Fruit fly (Drosophila melanogaster) whole organism, prepupa: Measurements from ENCODE around the gene Polr2C.
A peak's percentile ranks its signal among the peaks of the same experiment; 100 is the strongest.

Experiments
- Blimp-1 ChIP-seq: fragments of 200-800 bp; sonication (Bioruptor generic); optimal IDR thresholded peaks from 3 replicates; lab custom pipeline; 2017; ENCODE audit warnings: missing biosample characterization, missing genetic modification characterization, mild to moderate bottlenecking, moderate library complexity, missing genetic modification reagents
- CG10631 ChIP-seq: fragments of 200-800 bp; sonication (Bioruptor generic); optimal IDR thresholded peaks from 2 replicates; lab custom pipeline; 2016; ENCODE audit warnings: missing biosample characterization, missing genetic modification characterization
- CG10669 ChIP-seq: fragments of 200-800 bp; sonication (Bioruptor generic); optimal IDR thresholded peaks from 3 replicates; lab custom pipeline; 2018; ENCODE audit warnings: missing biosample characterization, mild to moderate bottlenecking, missing genetic modification characterization, moderate library complexity
- CG11294 ChIP-seq: fragments of 200-800 bp; sonication (Bioruptor generic); IDR thresholded peaks from 2 replicates; pipeline ENCODE4 v1.3.6; 2022; ENCODE audit warnings: missing biosample characterization, missing genetic modification characterization
- CG11762 ChIP-seq: fragments of 200-800 bp; sonication (Bioruptor generic); optimal IDR thresholded peaks from 3 replicates; lab custom pipeline; 2016; ENCODE audit warnings: missing biosample characterization, missing genetic modification characterization; ENCODE audit not compliant: insufficient read depth
- CG15336 ChIP-seq: fragments of 200-800 bp; sonication (Bioruptor generic); IDR thresholded peaks from 2 replicates; pipeline ENCODE4 v1.3.6; 2022; ENCODE audit warnings: missing biosample characterization, missing genetic modification characterization
- CG1621 ChIP-seq: fragments of 200-800 bp; sonication (Bioruptor generic); optimal IDR thresholded peaks from 3 replicates; lab custom pipeline; 2018; ENCODE audit warnings: missing biosample characterization, mild to moderate bottlenecking, missing genetic modification characterization
- CG16779 ChIP-seq: fragments of 200-800 bp; sonication (Bioruptor generic); optimal IDR thresholded peaks from 3 replicates; lab custom pipeline; 2017; ENCODE audit warnings: missing biosample characterization, mild to moderate bottlenecking, missing genetic modification characterization
- CG31627 ChIP-seq: fragments of 200-800 bp; sonication (Bioruptor generic); optimal IDR thresholded peaks from 3 replicates; lab custom pipeline; 2016; ENCODE audit warnings: missing biosample characterization, missing genetic modification characterization
- CG32006 ChIP-seq: fragments of 200-800 bp; sonication (Bioruptor generic); optimal IDR thresholded peaks from 3 replicates; lab custom pipeline; 2017; ENCODE audit warnings: missing biosample characterization, mild to moderate bottlenecking, missing genetic modification characterization
- CG34406 ChIP-seq: fragments of 200-800 bp; sonication (Bioruptor generic); optimal IDR thresholded peaks from 3 replicates; lab custom pipeline; 2016; ENCODE audit warnings: missing biosample characterization, missing genetic modification characterization
- CG3919 ChIP-seq: fragments of 200-800 bp; sonication (Bioruptor generic); optimal IDR thresholded peaks from 3 replicates; lab custom pipeline; 2016; ENCODE audit warnings: missing biosample characterization, missing genetic modification characterization
- CG4318 ChIP-seq: fragments of 200-800 bp; sonication (Bioruptor generic); optimal IDR thresholded peaks from 3 replicates; lab custom pipeline; 2017; ENCODE audit warnings: missing biosample characterization, mild to moderate bottlenecking, missing genetic modification characterization
- CG6163 ChIP-seq: fragments of 200-800 bp; sonication (Bioruptor generic); IDR thresholded peaks from 3 replicates; pipeline ENCODE4 v1.3.6; 2022; ENCODE audit warnings: missing biosample characterization, missing genetic modification characterization
- CG6276 ChIP-seq: fragments of 200-800 bp; sonication (Bioruptor generic); optimal IDR thresholded peaks from 2 replicates; lab custom pipeline; 2017; ENCODE audit warnings: missing biosample characterization, mild to moderate bottlenecking, missing genetic modification characterization
- CG6792 ChIP-seq: fragments of 200-800 bp; sonication (Bioruptor generic); optimal IDR thresholded peaks from 3 replicates; lab custom pipeline; 2016; ENCODE audit warnings: missing biosample characterization, missing genetic modification characterization
- CG6808 ChIP-seq: fragments of 200-800 bp; sonication (Bioruptor generic); optimal IDR thresholded peaks from 3 replicates; lab custom pipeline; 2017; ENCODE audit warnings: missing biosample characterization, missing genetic modification characterization, mild to moderate bottlenecking, moderate library complexity, missing genetic modification reagents
- CG6854 ChIP-seq: fragments of 200-800 bp; sonication (Bioruptor generic); optimal IDR thresholded peaks from 2 replicates; lab custom pipeline; 2017; ENCODE audit warnings: missing biosample characterization, mild to moderate bottlenecking, missing genetic modification characterization
- CG8119 ChIP-seq: fragments of 200-800 bp; sonication (Bioruptor generic); IDR thresholded peaks from 3 replicates; pipeline ENCODE4 v1.3.6; 2022; ENCODE audit warnings: missing biosample characterization, missing genetic modification characterization
- CG8319 ChIP-seq: fragments of 200-800 bp; sonication (Bioruptor generic); optimal IDR thresholded peaks from 3 replicates; lab custom pipeline; 2016; ENCODE audit warnings: missing biosample characterization, missing genetic modification characterization
- Eip75B ChIP-seq: fragments of 200-800 bp; sonication (Bioruptor generic); optimal IDR thresholded peaks from 3 replicates; lab custom pipeline; 2016; ENCODE audit warnings: missing biosample characterization, missing genetic modification characterization
- Eip78C ChIP-seq: fragments of 200-800 bp; sonication (Bioruptor generic); peaks from one replicate; lab custom pipeline; 2016; ENCODE audit warnings: missing biosample characterization, missing genetic modification characterization
- Eip93F ChIP-seq: fragments of 200-800 bp; sonication (Bioruptor generic); optimal IDR thresholded peaks from 2 replicates; lab custom pipeline; 2016; ENCODE audit warnings: missing biosample characterization, mild to moderate bottlenecking, missing genetic modification characterization
- Ets21C ChIP-seq: fragments of 200-800 bp; sonication (Bioruptor generic); optimal IDR thresholded peaks from 3 replicates; lab custom pipeline; 2016; ENCODE audit warnings: missing biosample characterization, missing genetic modification characterization
- Ets96B ChIP-seq: fragments of 200-800 bp; optimal IDR thresholded peaks from 2 replicates; lab custom pipeline; 2019; ENCODE audit warnings: missing biosample characterization, mild to moderate bottlenecking, missing genetic modification characterization, moderate library complexity
- Hr38 ChIP-seq: sonication (Bioruptor generic); optimal IDR thresholded peaks from 2 replicates; lab custom pipeline; 2016; ENCODE audit warnings: missing biosample characterization, missing genetic modification characterization
- Hr39 ChIP-seq: fragments of 200-800 bp; sonication (Bioruptor generic); optimal IDR thresholded peaks from 2 replicates; lab custom pipeline; 2016; ENCODE audit warnings: missing biosample characterization, missing genetic modification characterization
- Hr4 ChIP-seq: fragments of 200-800 bp; sonication (Bioruptor generic); optimal IDR thresholded peaks from 3 replicates; lab custom pipeline; 2016; ENCODE audit warnings: missing biosample characterization, missing genetic modification characterization
- Lpt ChIP-seq: fragments of 200-800 bp; sonication (Bioruptor generic); optimal IDR thresholded peaks from 3 replicates; lab custom pipeline; 2016; ENCODE audit warnings: missing biosample characterization, missing genetic modification characterization
- Met ChIP-seq: fragments of 200-800 bp; sonication (Bioruptor generic); optimal IDR thresholded peaks from 3 replicates; lab custom pipeline; 2016; ENCODE audit warnings: missing biosample characterization, missing genetic modification characterization
- OdsH ChIP-seq: fragments of 200-800 bp; sonication (Bioruptor generic); optimal IDR thresholded peaks from 3 replicates; lab custom pipeline; 2016; ENCODE audit warnings: missing biosample characterization, missing genetic modification characterization
- Smox ChIP-seq: fragments of 200-800 bp; sonication (Bioruptor generic); optimal IDR thresholded peaks from 3 replicates; lab custom pipeline; 2016; ENCODE audit warnings: missing biosample characterization, missing genetic modification characterization
- Sox102F ChIP-seq: fragments of 200-800 bp; sonication (Bioruptor generic); optimal IDR thresholded peaks from 2 replicates; lab custom pipeline; 2016; ENCODE audit warnings: missing biosample characterization, mild to moderate bottlenecking, missing genetic modification characterization
- Sox14 ChIP-seq: fragments of 200-800 bp; sonication (Bioruptor generic); optimal IDR thresholded peaks from 3 replicates; lab custom pipeline; 2016; ENCODE audit warnings: missing biosample characterization, missing genetic modification characterization
- Sox15 ChIP-seq: fragments of 200-800 bp; sonication (Bioruptor generic); optimal IDR thresholded peaks from 3 replicates; lab custom pipeline; 2016; ENCODE audit warnings: missing biosample characterization, missing genetic modification characterization
- achi ChIP-seq: fragments of 200-800 bp; sonication (Bioruptor generic); optimal IDR thresholded peaks from 3 replicates; lab custom pipeline; 2016; ENCODE audit warnings: missing biosample characterization, missing genetic modification characterization
- acj6 ChIP-seq: fragments of 200-800 bp; sonication (Bioruptor generic); optimal IDR thresholded peaks from 3 replicates; lab custom pipeline; 2016; ENCODE audit warnings: missing biosample characterization, missing genetic modification characterization
- cyc ChIP-seq: fragments of 200-800 bp; sonication (Bioruptor generic); optimal IDR thresholded peaks from 3 replicates; lab custom pipeline; 2016; ENCODE audit warnings: missing biosample characterization, missing genetic modification characterization
- dac ChIP-seq: fragments of 200-800 bp; sonication (Bioruptor generic); optimal IDR thresholded peaks from 2 replicates; lab custom pipeline; 2017; ENCODE audit warnings: missing biosample characterization, mild to moderate bottlenecking, missing genetic modification characterization
- eg ChIP-seq: fragments of 200-800 bp; sonication (Bioruptor generic); IDR thresholded peaks from 3 replicates; pipeline ENCODE4 v1.3.6; 2022; ENCODE audit warnings: missing biosample characterization, missing genetic modification characterization
- esn ChIP-seq: fragments of 200-800 bp; sonication (Bioruptor generic); optimal IDR thresholded peaks from 2 replicates; lab custom pipeline; 2016; ENCODE audit warnings: missing biosample characterization, mild to moderate bottlenecking, missing genetic modification characterization, moderate library complexity
- fd59A ChIP-seq: fragments of 200-800 bp; sonication (Bioruptor generic); optimal IDR thresholded peaks from 2 replicates; lab custom pipeline; 2017; ENCODE audit warnings: missing biosample characterization, mild to moderate bottlenecking, missing genetic modification characterization, missing genetic modification reagents
- fd85E ChIP-seq: fragments of 200-800 bp; sonication (Bioruptor generic); optimal IDR thresholded peaks from 3 replicates; lab custom pipeline; 2016; ENCODE audit warnings: missing biosample characterization, missing genetic modification characterization
- fkh ChIP-seq: fragments of 200-800 bp; sonication (Bioruptor generic); optimal IDR thresholded peaks from 3 replicates; lab custom pipeline; 2017; ENCODE audit warnings: missing biosample characterization, mild to moderate bottlenecking, missing genetic modification characterization, moderate library complexity
- lz ChIP-seq: fragments of 200-800 bp; sonication (Bioruptor generic); optimal IDR thresholded peaks from 3 replicates; lab custom pipeline; 2016; ENCODE audit warnings: missing biosample characterization, missing genetic modification characterization
- net ChIP-seq: fragments of 200-800 bp; sonication (Bioruptor generic); optimal IDR thresholded peaks from 3 replicates; lab custom pipeline; 2016; ENCODE audit warnings: missing biosample characterization, missing genetic modification characterization
- pdm3 ChIP-seq: fragments of 200-800 bp; sonication (Bioruptor generic); optimal IDR thresholded peaks from 3 replicates; lab custom pipeline; 2016; ENCODE audit warnings: missing biosample characterization, missing genetic modification characterization
- spab ChIP-seq: fragments of 200-800 bp; sonication (Bioruptor generic); optimal IDR thresholded peaks from 2 replicates; lab custom pipeline; 2017; ENCODE audit warnings: missing biosample characterization, mild to moderate bottlenecking, missing genetic modification characterization, missing genetic modification reagents
- ss ChIP-seq, 2 experiments: fragments of 200-800 bp; sonication (Bioruptor generic); optimal IDR thresholded peaks; 2 replicates in 1 of 2; 3 replicates in 1 of 2; lab custom pipeline; 2017 to 2018; ENCODE audit warnings: mild to moderate bottlenecking in 2 of 2, missing biosample characterization in 2 of 2, missing genetic modification characterization in 2 of 2, moderate library complexity in 1 of 2
- svp ChIP-seq: fragments of 200-800 bp; sonication (Bioruptor generic); peaks from one replicate; lab custom pipeline; 2016; ENCODE audit warnings: missing biosample characterization, missing genetic modification characterization
- topi ChIP-seq: fragments of 200-800 bp; sonication (Bioruptor generic); optimal IDR thresholded peaks from 3 replicates; lab custom pipeline; 2016; ENCODE audit warnings: missing biosample characterization, missing genetic modification characterization
- vri ChIP-seq: fragments of 200-800 bp; sonication (Bioruptor generic); optimal IDR thresholded peaks from 3 replicates; lab custom pipeline; 2016; ENCODE audit warnings: missing biosample characterization, mild to moderate bottlenecking, missing genetic modification characterization

Polr2C gene

dm6 chr2L:13838647-13839390, 5.7 kb downstream of the Polr2C start:
- TF ChIP-seq CG15336 (GFP tag; lab: Robert Waterston, UW) (0 out of 2 replicates have a peak, but pooled peaks have one; percentile 18), Sox14 (GFP tag; lab: Kevin White, UChicago) (no peak), Lpt (GFP tag; lab: Kevin White, UChicago) (no peak), vri (GFP tag; lab: Kevin White, UChicago) (peak; percentile 3), CG6163 (GFP tag; lab: Robert Waterston, UW) (no peak), CG32006 (no peak), Met (GFP tag; lab: Kevin White, UChicago) (peak; percentile 30), Ets96B (tag; lab: Kevin White, UChicago) (no peak), Ets21C (GFP tag; lab: Kevin White, UChicago) (no peak), pdm3 (GFP tag; lab: Kevin White, UChicago) (no peak), CG6808 (GFP tag; lab: Kevin White, UChicago) (no peak), Eip78C (GFP tag; lab: Kevin White, UChicago) (peak; percentile 68), Eip75B (GFP tag; lab: Kevin White, UChicago) (no peak), svp (GFP tag; lab: Kevin White, UChicago) (no peak), Sox15 (GFP tag; lab: Kevin White, UChicago) (no peak), CG11762 (GFP tag; lab: Kevin White, UChicago) (no peak), Blimp-1 (GFP tag; lab: Kevin White, UChicago) (no peak), Sox102F (GFP tag; lab: Kevin White, UChicago) (no peak), Hr4 (GFP tag; lab: Kevin White, UChicago) (no peak), acj6 (GFP tag; lab: Kevin White, UChicago) (no peak), Hr39 (peak; percentile 3), OdsH (no peak), CG8119 (GFP tag; lab: Robert Waterston, UW) (no peak), Eip93F (GFP tag; lab: Kevin White, UChicago) (peak; percentile 7), CG6276 (no peak), CG6792 (GFP tag; lab: Kevin White, UChicago) (no peak), Hr38 (no peak), CG6854 (GFP tag; lab: Kevin White, UChicago) (no peak), CG10669 (no peak), fkh (peak; percentile 42), lz (GFP tag; lab: Kevin White, UChicago) (peak; percentile 20), spab (GFP tag; lab: Kevin White, UChicago) (no peak), esn (no peak), CG16779 (tag; lab: Kevin White, UChicago) (no peak), cyc (GFP tag; lab: Kevin White, UChicago) (no peak), achi (no peak), net (GFP tag; lab: Kevin White, UChicago) (no peak), CG1621 (tag; lab: Kevin White, UChicago) (no peak), CG10631 (GFP tag; lab: Kevin White, UChicago) (no peak), dac (GFP tag; lab: Kevin White, UChicago) (no peak), Smox (no peak), eg (no peak), CG8319 (GFP tag; lab: Kevin White, UChicago) (no peak), fd85E (GFP tag; lab: Kevin White, UChicago) (no peak), ss (GFP tag; optimal IDR thresholded peaks at IDR 0.05; lab: Kevin White, UChicago) (no peak), CG31627 (GFP tag; lab: Kevin White, UChicago) (peak; percentile 17), CG34406 (GFP tag; lab: Kevin White, UChicago) (no peak), CG11294 (GFP tag; lab: Robert Waterston, UW) (no peak), topi (no peak), CG4318 (no peak), CG3919 (no peak), fd59A (GFP tag; lab: Kevin White, UChicago) (no peak)
